Worm (Caenorhabditis elegans): ENCODE results near the gene arl-1.
A peak's percentile ranks its signal among the peaks of the same experiment; 100 is the strongest.

Gene arl-1

ce11 chrII:8575184-8575583 is 6.6 kb upstream of the arl-1 start, which contains the start of gene puf-5 (continued):
- TF ChIP-seq lsy-27 (tag; optimal IDR thresholded peaks at IDR 0.05; ENCODE audit: borderline replicate concordance, insufficient read depth) (no peak), nfya-2 (GFP tag; IDR thresholded peaks at IDR 0.05) (no peak), somi-1 (GFP tag; optimal IDR thresholded peaks at IDR 0.05) (no peak), snpc-1.1 (tag; optimal IDR thresholded peaks at IDR 0.05; ENCODE audit: insufficient read depth) (peak; percentile 78), snpc-1.3 (tag; optimal IDR thresholded peaks at IDR 0.05; ENCODE audit: insufficient read depth) (peak; percentile 17), nhr-27 (tag; optimal IDR thresholded peaks at IDR 0.05) (no peak), F37B4.10 (GFP tag; IDR thresholded peaks at IDR 0.05) (no peak), lsl-1 (GFP tag; optimal IDR thresholded peaks at IDR 0.05) (peak; percentile 88), akir-1 (GFP tag; optimal IDR thresholded peaks at IDR 0.05) (no peak), nhr-179 (tag; optimal IDR thresholded peaks at IDR 0.05) (no peak), ztf-22 (GFP tag; optimal IDR thresholded peaks at IDR 0.05) (no peak), pbrm-1 (GFP tag; IDR thresholded peaks at IDR 0.05) (no peak), hlh-26 (GFP tag; conservative IDR thresholded peaks at IDR 0.05) (no peak), unc-130 (GFP tag; optimal IDR thresholded peaks at IDR 0.05) (peak; percentile 29), dpff-1 (tag; optimal IDR thresholded peaks at IDR 0.05) (no peak), ccch-3 (GFP tag; optimal IDR thresholded peaks at IDR 0.05) (no peak), F23B12.7 (tag; optimal IDR thresholded peaks at IDR 0.05; ENCODE audit: insufficient read depth) (no peak), gei-17 (GFP tag; optimal IDR thresholded peaks at IDR 0.05) (no peak), hsf-1 (GFP tag; IDR thresholded peaks at IDR 0.05) (peak; percentile 65; the same call in 1 of the 2 replicates), tlf-1 (GFP tag; optimal IDR thresholded peaks at IDR 0.05) (peak; percentile 25), egl-18 (GFP tag; IDR thresholded peaks at IDR 0.05) (no peak), repo-1 (tag; optimal IDR thresholded peaks at IDR 0.05) (no peak), rec-8 (tag; optimal IDR thresholded peaks at IDR 0.05) (no peak), ets-4 (GFP tag; optimal IDR thresholded peaks at IDR 0.05) (no peak), efl-1 (GFP tag; optimal IDR thresholded peaks at IDR 0.05) (peak; percentile 95), Y53F4B.3 (GFP tag; IDR thresholded peaks at IDR 0.05) (no peak), lin-40 (tag; optimal IDR thresholded peaks at IDR 0.05) (no peak), madf-3 (GFP tag; IDR thresholded peaks at IDR 0.05) (no peak), ztf-25 (GFP tag; IDR thresholded peaks at IDR 0.05) (no peak), sdz-38 (tag; optimal IDR thresholded peaks at IDR 0.05) (no peak), F39B2.1 (GFP tag; IDR thresholded peaks at IDR 0.05) (no peak), aptf-2 (GFP tag; conservative IDR thresholded peaks at IDR 0.05) (no peak), ceh-100 (GFP tag; IDR thresholded peaks at IDR 0.05) (no peak), B0261.1 (tag; optimal IDR thresholded peaks at IDR 0.05) (no peak), Y56A3A.18 (GFP tag; IDR thresholded peaks at IDR 0.05) (no peak), hmg-20 (GFP tag; IDR thresholded peaks at IDR 0.05) (no peak), hlh-12 (tag; optimal IDR thresholded peaks at IDR 0.05) (no peak), B0035.1 (tag; optimal IDR thresholded peaks at IDR 0.05) (no peak), F57A8.1 (GFP tag; optimal IDR thresholded peaks at IDR 0.05) (no peak), snpc-4 (GFP tag; optimal IDR thresholded peaks at IDR 0.05) (peak; percentile 21), snpc-4 (tag; optimal IDR thresholded peaks at IDR 0.05) (peak in 1 of 4 experiments; percentile 22), F55B11.4 (tag; optimal IDR thresholded peaks at IDR 0.05; ENCODE audit: borderline replicate concordance, insufficient read depth) (no peak), mcd-1 (GFP tag; IDR thresholded peaks at IDR 0.05) (no peak), unc-62 (GFP tag; optimal IDR thresholded peaks at IDR 0.05) (no peak), pha-4 (tag; optimal IDR thresholded peaks at IDR 0.05) (no peak), F52B5.7 (tag; optimal IDR thresholded peaks at IDR 0.05) (no peak), fkh-3 (tag; optimal IDR thresholded peaks at IDR 0.05) (no peak), K11D2.4 (GFP tag; IDR thresholded peaks at IDR 0.05) (no peak), sptf-2 (GFP tag; optimal IDR thresholded peaks at IDR 0.05) (no peak)

Measured in whole organism, young adult.